Fruit fly (Drosophila melanogaster) whole organism, embryonic: ENCODE measurements around the gene CG8861.
A peak's percentile ranks its signal among the peaks of the same experiment; 100 is the strongest.

Source experiments
- Atf6 ChIP-seq: fragments of 200-800 bp; sonication (Bioruptor generic); IDR thresholded peaks from 2 replicates; pipeline ENCODE4 v1.3.6; 2022; ENCODE audit warnings: missing biosample characterization, missing genetic modification characterization
- Bgb ChIP-seq: fragments of 200-800 bp; sonication (Bioruptor generic); IDR thresholded peaks from 2 replicates; pipeline ENCODE4 v1.3.6; 2022; ENCODE audit warnings: missing biosample characterization, missing genetic modification characterization; ENCODE audit not compliant: partially characterized antibody
- CG12219 ChIP-seq: fragments of 200-800 bp; sonication (Bioruptor generic); optimal IDR thresholded peaks from 3 replicates; lab custom pipeline; 2018; ENCODE audit warnings: missing biosample characterization, mild to moderate bottlenecking, missing genetic modification characterization
- CG12391 ChIP-seq: fragments of 200-800 bp; sonication (Bioruptor generic); optimal IDR thresholded peaks from 3 replicates; lab custom pipeline; 2018; ENCODE audit warnings: missing biosample characterization, mild to moderate bottlenecking, missing genetic modification characterization, moderate library complexity
- CG1529 ChIP-seq: fragments of 200-800 bp; sonication (Bioruptor generic); optimal IDR thresholded peaks from 3 replicates; lab custom pipeline; 2018; ENCODE audit warnings: missing biosample characterization, missing genetic modification characterization
- CG16815 ChIP-seq: fragments of 200-800 bp; sonication (Bioruptor generic); optimal IDR thresholded peaks from 3 replicates; lab custom pipeline; 2017; ENCODE audit warnings: missing biosample characterization, mild to moderate bottlenecking, missing genetic modification characterization
- CG16863 ChIP-seq: fragments of 200-800 bp; sonication (Bioruptor generic); optimal IDR thresholded peaks from 3 replicates; lab custom pipeline; 2016; ENCODE audit warnings: missing biosample characterization, missing genetic modification characterization
- CG17568 ChIP-seq: fragments of 200-800 bp; sonication (Bioruptor generic); optimal IDR thresholded peaks from 2 replicates; lab custom pipeline; 2018; ENCODE audit warnings: missing biosample characterization, mild to moderate bottlenecking, missing genetic modification characterization, moderate library complexity
- CG18011 ChIP-seq: fragments of 200-800 bp; sonication (Bioruptor generic); optimal IDR thresholded peaks from 2 replicates; lab custom pipeline; 2017; ENCODE audit warnings: missing biosample characterization, missing genetic modification characterization, mild to moderate bottlenecking, moderate library complexity, missing genotype
- CG3065 ChIP-seq: fragments of 200-800 bp; sonication (Bioruptor generic); optimal IDR thresholded peaks from 2 replicates; lab custom pipeline; 2016; ENCODE audit warnings: missing biosample characterization, missing genetic modification characterization
- CG3726 ChIP-seq: fragments of 200-800 bp; sonication (Bioruptor generic); IDR thresholded peaks from 3 replicates; pipeline ENCODE4, ENCODE4 v1.3.6; 2022; ENCODE audit warnings: missing biosample characterization, missing genetic modification characterization
- CG4617 ChIP-seq: fragments of 200-800 bp; sonication (Bioruptor generic); optimal IDR thresholded peaks from 3 replicates; lab custom pipeline; 2016; ENCODE audit warnings: missing biosample characterization, missing genetic modification characterization, borderline replicate concordance
- CG5245 ChIP-seq: fragments of 200-800 bp; sonication (Bioruptor generic); optimal IDR thresholded peaks from 3 replicates; lab custom pipeline; 2016; ENCODE audit warnings: missing biosample characterization, missing genetic modification characterization
- CG6175 ChIP-seq: fragments of 200-800 bp; sonication (Bioruptor generic); IDR thresholded peaks from 3 replicates; pipeline ENCODE4 v1.3.6; 2022; ENCODE audit warnings: missing biosample characterization, missing genetic modification characterization
- CG6765 ChIP-seq: fragments of 200-800 bp; sonication (Bioruptor generic); optimal IDR thresholded peaks from 3 replicates; lab custom pipeline; 2017; ENCODE audit warnings: missing biosample characterization, mild to moderate bottlenecking, missing genetic modification characterization
- CG6854 ChIP-seq: fragments of 200-800 bp; sonication (Bioruptor generic); optimal IDR thresholded peaks from 3 replicates; lab custom pipeline; 2017; ENCODE audit warnings: missing biosample characterization, mild to moderate bottlenecking, missing genetic modification characterization
- CG7372 ChIP-seq: fragments of 200-800 bp; sonication (Bioruptor generic); IDR thresholded peaks from 2 replicates; pipeline ENCODE4 v1.3.6; 2022; ENCODE audit warnings: missing biosample characterization, missing genetic modification characterization
- CG7987 ChIP-seq: fragments of 200-800 bp; sonication (Bioruptor generic); optimal IDR thresholded peaks from 2 replicates; lab custom pipeline; 2018; ENCODE audit warnings: missing biosample characterization, mild to moderate bottlenecking, missing genetic modification characterization, moderate library complexity
- CG8089 ChIP-seq: fragments of 200-800 bp; sonication (Bioruptor generic); optimal IDR thresholded peaks from 3 replicates; lab custom pipeline; 2016; ENCODE audit warnings: missing biosample characterization, missing genetic modification characterization
- CG9437 ChIP-seq: fragments of 200-800 bp; sonication (Bioruptor generic); optimal IDR thresholded peaks from 2 replicates; lab custom pipeline; 2018; ENCODE audit warnings: missing biosample characterization, mild to moderate bottlenecking, missing genetic modification characterization
- Dad ChIP-seq: fragments of 200-800 bp; sonication (Bioruptor generic); optimal IDR thresholded peaks from 3 replicates; lab custom pipeline; 2016; ENCODE audit warnings: missing biosample characterization, missing genetic modification characterization
- Dip3 ChIP-seq: fragments of 200-800 bp; sonication (Bioruptor generic); optimal IDR thresholded peaks from 3 replicates; lab custom pipeline; 2016; ENCODE audit warnings: missing biosample characterization, missing genetic modification characterization
- Fer2 ChIP-seq: fragments of 200-800 bp; sonication (Bioruptor generic); optimal IDR thresholded peaks from 2 replicates; lab custom pipeline; 2018; ENCODE audit warnings: missing biosample characterization, mild to moderate bottlenecking, missing genetic modification characterization, moderate library complexity
- Gug ChIP-seq: fragments of 200-800 bp; sonication (Bioruptor generic); IDR thresholded peaks from 4 replicates; pipeline ENCODE4 v1.3.6; 2022; ENCODE audit warnings: missing biosample characterization, missing genetic modification characterization
- HLH54F ChIP-seq: fragments of 200-800 bp; sonication (Bioruptor generic); optimal IDR thresholded peaks from 3 replicates; lab custom pipeline; 2016; ENCODE audit warnings: missing biosample characterization, missing genetic modification characterization
- Max ChIP-seq: fragments of 200-800 bp; sonication (Bioruptor generic); optimal IDR thresholded peaks from 2 replicates; lab custom pipeline; 2016; ENCODE audit warnings: missing biosample characterization, mild to moderate bottlenecking, missing genetic modification characterization
- NK7.1 ChIP-seq: fragments of 200-800 bp; sonication (Bioruptor generic); optimal IDR thresholded peaks from 3 replicates; lab custom pipeline; 2016; ENCODE audit warnings: missing biosample characterization, missing genetic modification characterization
- Oaz ChIP-seq: fragments of 200-800 bp; sonication (Bioruptor generic); IDR thresholded peaks from 2 replicates; pipeline ENCODE4 v1.3.6; 2022; ENCODE audit warnings: missing biosample characterization, missing genetic modification characterization
- Optix ChIP-seq: fragments of 200-800 bp; sonication (Bioruptor generic); IDR thresholded peaks from 3 replicates; pipeline ENCODE4 v1.3.6; 2022; ENCODE audit warnings: missing biosample characterization, missing genetic modification characterization
- Ptx1 ChIP-seq: fragments of 200-800 bp; sonication (Bioruptor generic); IDR thresholded peaks from 2 replicates; pipeline ENCODE4 v1.3.6; 2022; ENCODE audit warnings: missing biosample characterization, missing genetic modification characterization
- Sry-δ ChIP-seq: fragments of 200-800 bp; sonication (Bioruptor generic); optimal IDR thresholded peaks from 2 replicates; lab custom pipeline; 2016; ENCODE audit warnings: missing biosample characterization, missing genetic modification characterization
- ab ChIP-seq: fragments of 200-800 bp; sonication (Bioruptor generic); optimal IDR thresholded peaks from 2 replicates; lab custom pipeline; 2016; ENCODE audit warnings: missing biosample characterization, missing genetic modification characterization
- abd-A ChIP-seq: fragments of 200-800 bp; sonication (Bioruptor generic); optimal IDR thresholded peaks from 3 replicates; lab custom pipeline; 2019; ENCODE audit warnings: missing biosample characterization, mild to moderate bottlenecking, missing genetic modification characterization, moderate library complexity
- ase ChIP-seq: fragments of 200-800 bp; sonication (Bioruptor generic); IDR thresholded peaks from 3 replicates; pipeline ENCODE4 v1.3.6; 2022; ENCODE audit warnings: missing biosample characterization, missing genetic modification characterization
- cad ChIP-seq: fragments of >200 bp; optimal IDR thresholded peaks from 2 replicates; lab custom pipeline; 2017; ENCODE audit warnings: missing biosample characterization, missing genetic modification characterization
- cato ChIP-seq: fragments of 200-800 bp; sonication (Bioruptor generic); optimal IDR thresholded peaks from 2 replicates; lab custom pipeline; 2016; ENCODE audit warnings: missing biosample characterization, missing genetic modification characterization, borderline replicate concordance
- chm ChIP-seq: fragments of 200-800 bp; sonication (Bioruptor generic); IDR thresholded peaks from 2 replicates; pipeline ENCODE4 v1.3.6; 2022; ENCODE audit warnings: missing biosample characterization, missing genetic modification characterization
- esg ChIP-seq: fragments of 200-800 bp; sonication (Bioruptor generic); conservative IDR thresholded peaks from 2 replicates; pipeline ENCODE4 v1.3.6; 2022; ENCODE audit warnings: missing biosample characterization, missing genetic modification characterization
- gcm2 ChIP-seq: fragments of 200-800 bp; sonication (Bioruptor generic); optimal IDR thresholded peaks from 2 replicates; lab custom pipeline; 2016; ENCODE audit warnings: missing biosample characterization, missing genetic modification characterization
- gem ChIP-seq: fragments of 200-800 bp; sonication (Bioruptor generic); optimal IDR thresholded peaks from 2 replicates; lab custom pipeline; 2019; ENCODE audit warnings: missing biosample characterization, mild to moderate bottlenecking, missing genetic modification characterization, moderate library complexity
- gt ChIP-seq: fragments of 200-800 bp; sonication (Bioruptor generic); IDR thresholded peaks from 2 replicates; pipeline ENCODE4 v1.3.6; 2022; ENCODE audit warnings: missing biosample characterization, missing genetic modification characterization
- lilli ChIP-seq: fragments of 200-800 bp; sonication (Bioruptor generic); optimal IDR thresholded peaks from 3 replicates; lab custom pipeline; 2016; ENCODE audit warnings: missing biosample characterization, missing genetic modification characterization
- mam ChIP-seq: fragments of 200-800 bp; sonication (Bioruptor generic); optimal IDR thresholded peaks from 3 replicates; lab custom pipeline; 2016; ENCODE audit warnings: missing biosample characterization, missing genetic modification characterization
- mirr ChIP-seq: fragments of 200-800 bp; sonication (Bioruptor generic); optimal IDR thresholded peaks from 3 replicates; lab custom pipeline; 2018; ENCODE audit warnings: missing biosample characterization, mild to moderate bottlenecking, missing genetic modification characterization
- nerfin-2 ChIP-seq: fragments of 200-800 bp; sonication (Bioruptor generic); IDR thresholded peaks from 2 replicates; pipeline ENCODE4 v1.3.6; 2022; ENCODE audit warnings: missing biosample characterization, missing genetic modification characterization; ENCODE audit not compliant: partially characterized antibody
- onecut ChIP-seq: fragments of 200-800 bp; sonication (Bioruptor generic); IDR thresholded peaks from 2 replicates; pipeline ENCODE4 v1.3.6; 2022; ENCODE audit warnings: missing biosample characterization, missing genetic modification characterization
- pfk ChIP-seq: fragments of 200-800 bp; sonication (Bioruptor generic); optimal IDR thresholded peaks from 2 replicates; lab custom pipeline; 2018; ENCODE audit warnings: missing biosample characterization, mild to moderate bottlenecking, missing genetic modification characterization, moderate library complexity
- pros ChIP-seq: fragments of 200-800 bp; sonication (Bioruptor generic); optimal IDR thresholded peaks from 3 replicates; lab custom pipeline; 2019; ENCODE audit warnings: missing biosample characterization, mild to moderate bottlenecking, missing genetic modification characterization, moderate library complexity
- sc ChIP-seq, 3 experiments: fragments of >200 bp in 2 of 3; fragments of 200-800 bp in 1 of 3; sonication (Bioruptor generic) in 1 of 3; optimal IDR thresholded peaks; 2 replicates in 2 of 3; 3 replicates in 1 of 3; lab custom pipeline; 2017; ENCODE audit warnings: mild to moderate bottlenecking in 1 of 3, missing biosample characterization in 1 of 3, missing genetic modification characterization in 1 of 3, missing genetic modification reagents in 1 of 3
- usp ChIP-seq: fragments of >200 bp; optimal IDR thresholded peaks from 2 replicates; lab custom pipeline; 2017; ENCODE audit warnings: missing biosample characterization, missing genetic modification characterization
- yki ChIP-seq: fragments of >200 bp; optimal IDR thresholded peaks from 3 replicates; lab custom pipeline; 2018

Gene CG8861

DNA sequence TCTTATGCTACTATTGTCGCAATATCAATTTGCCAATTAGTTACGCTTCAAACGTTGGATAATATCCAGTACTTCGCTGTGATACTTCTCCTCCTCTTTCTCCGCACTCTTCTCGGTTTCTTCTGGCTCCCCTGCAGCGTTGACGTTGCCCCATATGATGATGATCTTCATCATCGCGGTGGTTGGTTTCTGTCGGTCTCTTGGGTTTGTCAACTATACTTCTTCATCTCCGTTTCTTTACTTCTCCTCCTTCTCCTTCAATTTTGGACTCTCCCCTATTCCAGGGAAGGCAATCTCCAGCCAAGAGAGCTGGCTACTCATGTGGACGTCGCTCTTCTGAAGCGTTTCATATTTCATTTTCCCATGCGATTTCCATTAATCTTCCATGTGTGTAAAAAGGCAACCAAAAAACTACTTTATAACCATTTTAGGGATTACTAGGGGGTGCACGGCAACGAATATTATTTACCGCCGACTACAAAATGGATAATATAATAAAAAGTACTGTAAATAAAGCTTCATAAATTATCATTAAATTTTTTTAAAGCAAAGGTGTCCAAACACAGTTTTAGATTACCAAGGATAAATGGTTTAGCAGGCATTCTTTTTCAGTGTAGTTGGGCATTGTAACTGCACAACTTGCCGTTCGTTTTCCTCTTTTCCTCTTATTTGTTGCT lies 19.5 kb upstream of the CG8861 start (continued):
- TF ChIP-seq CG3065 (GFP tag; lab: Kevin White, UChicago), result no peak
- TF ChIP-seq mirr, result no peak
- no peak for TF ChIP-seq chm (GFP tag; lab: Robert Waterston, UW)
- TF ChIP-seq Atf6 (GFP tag; lab: Robert Waterston, UW), result no peak
- no peak for TF ChIP-seq Dip3 (GFP tag; lab: Kevin White, UChicago)
- no peak for TF ChIP-seq CG16863 (GFP tag; lab: Kevin White, UChicago)
- no peak for TF ChIP-seq Ptx1
- TF ChIP-seq CG9437 (GFP tag; lab: Kevin White, UChicago), result no peak
- TF ChIP-seq Optix, result no peak
- no peak for TF ChIP-seq nerfin-2
- no peak for TF ChIP-seq mam (GFP tag; lab: Kevin White, UChicago)
- TF ChIP-seq CG8089 (GFP tag; lab: Kevin White, UChicago), result no peak
- TF ChIP-seq cad, result no peak
- TF ChIP-seq CG6765 (GFP tag; lab: Kevin White, UChicago), result no peak
- no peak for TF ChIP-seq CG3726 (GFP tag; lab: Robert Waterston, UW)
- TF ChIP-seq NK7.1 (GFP tag; lab: Kevin White, UChicago), result no peak
- no peak for TF ChIP-seq HLH54F (GFP tag; lab: Kevin White, UChicago)
- TF ChIP-seq abd-A (tag; lab: Kevin White, UChicago), result no peak
- no peak for TF ChIP-seq CG7987
- no peak for TF ChIP-seq usp (GFP tag; lab: Kevin White, UChicago)
- TF ChIP-seq CG18011 (GFP tag; lab: Kevin White, UChicago), result no peak
- no peak for TF ChIP-seq cato (GFP tag; lab: Kevin White, UChicago)
- TF ChIP-seq lilli, result peak; percentile 40
- peak; percentile 48 for TF ChIP-seq gem (tag; lab: Kevin White, UChicago)
- TF ChIP-seq onecut (GFP tag; lab: Robert Waterston, UW), result no peak
- no peak for TF ChIP-seq Oaz
- TF ChIP-seq yki (lab: Kevin White, UChicago), result no peak
- no peak for TF ChIP-seq Bgb
- no peak for TF ChIP-seq CG12219 (GFP tag; lab: Kevin White, UChicago)
- TF ChIP-seq pfk (GFP tag; lab: Kevin White, UChicago), result no peak
- TF ChIP-seq sc (optimal IDR thresholded peaks at IDR 0.05; lab: Kevin White, UChicago), result no peak
- no peak for TF ChIP-seq sc (GFP tag; optimal IDR thresholded peaks at IDR 0.05; lab: Kevin White, UChicago)
- no peak for TF ChIP-seq CG7372 (GFP tag; lab: Robert Waterston, UW)
- TF ChIP-seq Dad, result no peak
- TF ChIP-seq CG5245 (GFP tag; lab: Kevin White, UChicago), result no peak
- peak; percentile 40 for TF ChIP-seq CG17568 (GFP tag; lab: Kevin White, UChicago)
- TF ChIP-seq CG1529 (GFP tag; lab: Kevin White, UChicago), result no peak
- TF ChIP-seq Sry-δ (GFP tag; lab: Kevin White, UChicago), result no peak
- no peak for TF ChIP-seq ase
- no peak for TF ChIP-seq ab (GFP tag; lab: Kevin White, UChicago)
- TF ChIP-seq CG16815 (GFP tag; lab: Kevin White, UChicago), result no peak
- TF ChIP-seq Gug (GFP tag; lab: Robert Waterston, UW), result no peak
- no peak for TF ChIP-seq CG6175 (GFP tag; lab: Robert Waterston, UW)
- no peak for TF ChIP-seq Max (GFP tag; lab: Kevin White, UChicago)
- TF ChIP-seq esg (GFP tag; lab: Robert Waterston, UW), result no peak
- TF ChIP-seq CG4617 (GFP tag; lab: Kevin White, UChicago), result no peak
- no peak for TF ChIP-seq gcm2 (GFP tag; lab: Kevin White, UChicago)
- no peak for TF ChIP-seq gt (GFP tag; lab: Robert Waterston, UW)
- peak; percentile 53 for TF ChIP-seq CG12391 (tag; lab: Kevin White, UChicago)
- TF ChIP-seq pros, result peak; percentile 91
- no peak for TF ChIP-seq CG6854 (GFP tag; lab: Kevin White, UChicago)
- no peak for TF ChIP-seq Fer2 (tag; lab: Kevin White, UChicago)
